Worm (Caenorhabditis elegans) whole organism, young adult: ENCODE measurements around the gene B0454.26.

Experiments
- C06A6.2 ChIP-seq: fragments of 200-800 bp; sonication (Bioruptor generic); conservative IDR thresholded peaks from 2 replicates; pipeline ENCODE4 v1.3.6; 2022; ENCODE audit warnings: missing genetic modification characterization, missing compliant biosample characterization
- Y53G8AR.9 ChIP-seq: fragments of 200-800 bp; sonication (Bioruptor generic); conservative IDR thresholded peaks from 2 replicates; pipeline ENCODE4 v1.3.6; 2022; ENCODE audit warnings: missing genetic modification reagents, missing genetic modification characterization, missing compliant biosample characterization
- Y56A3A.18 ChIP-seq: fragments of 200-800 bp; sonication (Bioruptor generic); IDR thresholded peaks from 2 replicates; pipeline ENCODE4 v1.3.6; 2022; ENCODE audit warnings: missing genetic modification reagents, missing genetic modification characterization, missing compliant biosample characterization
- attf-5 ChIP-seq: fragments of 200-800 bp; sonication (Bioruptor generic); optimal IDR thresholded peaks from 2 replicates; lab custom pipeline; 2018; ENCODE audit warnings: mild to moderate bottlenecking, missing genetic modification characterization, missing compliant biosample characterization
- efl-1 ChIP-seq: fragments of 150-350 bp; optimal IDR thresholded peaks from 2 replicates; lab custom pipeline; 2014; ENCODE audit warnings: missing biosample characterization, missing genetic modification reagents, missing genetic modification characterization
- fkh-3 ChIP-seq: sonication (generic microtip); optimal IDR thresholded peaks from 2 replicates; lab custom pipeline; 2016; ENCODE audit warnings: mild to moderate bottlenecking, missing genetic modification characterization, missing compliant biosample characterization
- madf-3 ChIP-seq: fragments of 200-800 bp; sonication (Bioruptor generic); IDR thresholded peaks from 2 replicates; pipeline ENCODE4 v1.3.6; 2022; ENCODE audit warnings: missing genetic modification reagents, missing genetic modification characterization, missing compliant biosample characterization
- unc-130 ChIP-seq: sonication (generic microtip); optimal IDR thresholded peaks from 2 replicates; lab custom pipeline; 2016; ENCODE audit warnings: missing genetic modification reagents, missing genetic modification characterization, missing compliant biosample characterization
- ztf-3 ChIP-seq: fragments of 200-800 bp; sonication (Bioruptor generic); optimal IDR thresholded peaks from 2 replicates; lab custom pipeline; 2018; ENCODE audit warnings: mild to moderate bottlenecking, missing genetic modification characterization, missing compliant biosample characterization

ce11 chrII:3076915-3077314, 38.6 kb upstream of the B0454.26 start, which contains the start of gene Y25C1A.8:
- TF ChIP-seq efl-1 (GFP tag; lab: Kevin White, UChicago) (peak; percentile 51), madf-3 (GFP tag; lab: Robert Waterston, UW) (no peak), unc-130 (GFP tag; lab: Kevin White, UChicago) (no peak), fkh-3 (tag; lab: Kevin White, UChicago) (no peak), Y56A3A.18 (GFP tag; lab: Robert Waterston, UW) (no peak; the same call in 1 of the 2 replicates), ztf-3 (GFP tag; lab: Kevin White, UChicago) (peak; percentile 48), attf-5 (GFP tag; lab: Kevin White, UChicago) (peak; percentile 83), C06A6.2 (GFP tag; lab: Robert Waterston, UW) (peak; percentile 60; the same call in 1 of the 2 replicates), Y53G8AR.9 (GFP tag; lab: Robert Waterston, UW) (peak; percentile 93)
